Fruit fly (Drosophila melanogaster): ENCODE measurements around the gene CG5909.

Gene CG5909

dm6 chr3R:27128723-27129122, 32.2 kb upstream of the CG5909 start:
- TF ChIP-seq Mnt (GFP tag; optimal IDR thresholded peaks at IDR 0.05) (peak; percentile 44), kay (GFP tag; ENCODE audit: borderline replicate concordance) (no peak)

DNA sequence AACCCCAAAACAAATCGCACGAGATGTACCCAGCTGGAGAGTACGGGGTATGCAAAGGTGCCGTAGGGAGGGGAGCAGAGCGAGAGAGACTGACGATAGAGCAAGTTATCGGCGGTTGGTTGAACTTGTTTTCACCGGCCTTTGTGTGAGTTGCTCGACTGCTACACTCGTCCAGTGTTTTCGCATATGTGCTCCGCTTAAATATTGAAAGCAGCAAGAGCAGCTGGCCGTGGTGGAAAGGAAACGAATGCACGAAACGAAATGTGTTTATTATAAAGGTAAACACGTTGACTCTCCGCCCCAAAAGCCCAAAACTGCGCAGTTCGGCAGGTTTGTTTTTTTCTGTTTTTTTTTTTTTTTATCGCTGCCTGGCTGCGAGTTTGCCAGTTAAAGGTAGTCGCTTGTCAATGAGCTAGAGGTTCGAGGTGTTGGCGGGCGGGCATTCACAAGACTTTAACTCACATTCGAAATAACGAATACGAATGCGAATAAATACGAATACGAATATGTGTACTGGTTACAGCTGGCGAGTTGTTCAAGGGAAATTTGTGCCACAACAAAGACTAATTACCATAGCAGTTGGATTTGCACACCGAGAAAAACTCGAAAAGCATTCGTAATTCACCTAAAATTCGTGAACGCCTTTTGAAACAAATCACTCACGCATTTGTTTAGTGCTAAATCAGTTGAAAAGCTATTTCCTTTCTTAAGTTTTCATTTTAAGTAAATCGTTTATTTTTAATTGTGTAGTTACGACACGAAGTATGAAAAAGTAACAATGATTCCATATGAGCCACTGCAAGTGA, 31.2 kb upstream of the CG5909 start:
- TF ChIP-seq CG33017 (tag; optimal IDR thresholded peaks at IDR 0.05) = peak; percentile 8
- peak; percentile 70 for TF ChIP-seq tj (GFP tag; optimal IDR thresholded peaks at IDR 0.05)
- no peak for TF ChIP-seq kay (GFP tag; ENCODE audit: borderline replicate concordance)
- TF ChIP-seq Clk (GFP tag; optimal IDR thresholded peaks at IDR 0.05) = no peak
- no peak for TF ChIP-seq cnc (optimal IDR thresholded peaks at IDR 0.05)
- peak; percentile 36 for TF ChIP-seq CG14711 (tag; optimal IDR thresholded peaks at IDR 0.05)
- TF ChIP-seq Crg-1 (GFP tag; optimal IDR thresholded peaks at IDR 0.05) = peak; percentile 14
- peak; percentile 13 for TF ChIP-seq Hr96 (GFP tag; optimal IDR thresholded peaks at IDR 0.05)
- no peak for TF ChIP-seq pad (GFP tag; optimal IDR thresholded peaks at IDR 0.05)
- peak; percentile 65 for TF ChIP-seq Mnt (GFP tag; optimal IDR thresholded peaks at IDR 0.05)
- peak; percentile 7 for TF ChIP-seq CG7101 (tag; optimal IDR thresholded peaks at IDR 0.05)
- peak; percentile 22 for TF ChIP-seq CG12768 (GFP tag; optimal IDR thresholded peaks at IDR 0.05)
- peak; percentile 37 for TF ChIP-seq bab1 (GFP tag; optimal IDR thresholded peaks at IDR 0.05)
- no peak for TF ChIP-seq ovo (GFP tag; optimal IDR thresholded peaks at IDR 0.05)
- TF ChIP-seq CG1620 (GFP tag; optimal IDR thresholded peaks at IDR 0.05) = no peak
- TF ChIP-seq CG5204 (GFP tag; optimal IDR thresholded peaks at IDR 0.05) = no peak
- peak; percentile 19 for TF ChIP-seq CG7045 (GFP tag; optimal IDR thresholded peaks at IDR 0.05)
- peak; percentile 47 for TF ChIP-seq cic (GFP tag; optimal IDR thresholded peaks at IDR 0.05)
- TF ChIP-seq CG11617 (GFP tag; optimal IDR thresholded peaks at IDR 0.05) = peak; percentile 3
- TF ChIP-seq toe (GFP tag; optimal IDR thresholded peaks at IDR 0.05) = no peak

DNA sequence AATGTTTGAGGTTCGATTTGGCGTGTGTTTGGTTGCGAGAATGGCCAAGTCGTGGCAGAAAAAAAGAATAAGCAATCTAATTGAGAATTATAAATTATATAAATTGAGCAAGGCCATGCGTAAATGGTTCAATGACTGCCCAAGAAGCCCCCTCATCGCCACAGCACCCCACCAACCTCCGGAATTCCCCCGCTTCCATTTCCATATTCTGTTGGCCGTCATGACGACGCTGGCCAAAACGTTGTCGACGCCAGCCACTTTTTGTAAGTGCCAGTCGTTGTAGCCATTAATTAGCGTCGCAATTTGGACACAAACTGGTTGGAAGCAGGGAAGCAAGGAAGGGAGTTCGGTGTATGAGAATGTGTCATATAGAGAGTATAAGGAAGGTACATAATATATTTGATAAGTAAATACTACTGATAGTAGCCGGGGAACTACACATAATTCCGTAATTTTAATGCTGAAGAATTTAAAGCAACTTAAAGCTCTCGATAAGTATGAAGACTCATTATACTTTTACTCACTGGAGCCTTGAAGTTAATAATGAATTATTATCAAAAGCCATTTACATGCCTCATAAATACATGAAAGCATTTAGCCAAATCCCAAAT, 30.3 kb upstream of the CG5909 start:
- TF ChIP-seq kay (GFP tag; ENCODE audit: borderline replicate concordance) = peak; percentile 47
- no peak for TF ChIP-seq CG7101 (tag; optimal IDR thresholded peaks at IDR 0.05)
- TF ChIP-seq ovo (GFP tag; optimal IDR thresholded peaks at IDR 0.05) = no peak
- TF ChIP-seq bab1 (GFP tag; optimal IDR thresholded peaks at IDR 0.05) = no peak
- TF ChIP-seq CG11617 (GFP tag; optimal IDR thresholded peaks at IDR 0.05) = no peak
- no peak for TF ChIP-seq pad (GFP tag; optimal IDR thresholded peaks at IDR 0.05)
- peak; percentile 62 for TF ChIP-seq tj (GFP tag; optimal IDR thresholded peaks at IDR 0.05)
- TF ChIP-seq Crg-1 (GFP tag; optimal IDR thresholded peaks at IDR 0.05) = no peak
- TF ChIP-seq Hr96 (GFP tag; optimal IDR thresholded peaks at IDR 0.05) = no peak
- TF ChIP-seq CG7045 (GFP tag; optimal IDR thresholded peaks at IDR 0.05) = no peak
- TF ChIP-seq CG5204 (GFP tag; optimal IDR thresholded peaks at IDR 0.05) = no peak

- TF ChIP-seq CG14711 (tag; optimal IDR thresholded peaks at IDR 0.05) (peak; percentile 11), CG1620 (GFP tag; optimal IDR thresholded peaks at IDR 0.05) (peak; percentile 40), tj (GFP tag; optimal IDR thresholded peaks at IDR 0.05) (no peak), pad (GFP tag; optimal IDR thresholded peaks at IDR 0.05) (no peak), ovo (GFP tag; optimal IDR thresholded peaks at IDR 0.05) (peak; percentile 44), Hr96 (GFP tag; optimal IDR thresholded peaks at IDR 0.05) (no peak), CG7101 (tag; optimal IDR thresholded peaks at IDR 0.05) (peak; percentile 46), cnc (optimal IDR thresholded peaks at IDR 0.05) (no peak), CG5204 (GFP tag; optimal IDR thresholded peaks at IDR 0.05) (no peak), kay (GFP tag; ENCODE audit: borderline replicate concordance) (peak; percentile 56), CG12768 (GFP tag; optimal IDR thresholded peaks at IDR 0.05) (peak; percentile 39), toe (GFP tag; optimal IDR thresholded peaks at IDR 0.05) (no peak), cic (GFP tag; optimal IDR thresholded peaks at IDR 0.05) (peak; percentile 20), CG33017 (tag; optimal IDR thresholded peaks at IDR 0.05) (peak; percentile 6), CG7045 (GFP tag; optimal IDR thresholded peaks at IDR 0.05) (peak; percentile 29), bab1 (GFP tag; optimal IDR thresholded peaks at IDR 0.05) (no peak), Clk (GFP tag; optimal IDR thresholded peaks at IDR 0.05) (no peak), CG11617 (GFP tag; optimal IDR thresholded peaks at IDR 0.05) (peak; percentile 12), Crg-1 (GFP tag; optimal IDR thresholded peaks at IDR 0.05) (peak; percentile 63), Mnt (GFP tag; optimal IDR thresholded peaks at IDR 0.05) (no peak)
Observed at dm6 chr3R:27131408-27131807, 29.6 kb upstream of the CG5909 start.

- no peak for TF ChIP-seq ovo (GFP tag; optimal IDR thresholded peaks at IDR 0.05)
Observed at dm6 chr3R:27133992-27134391, 27.0 kb upstream of the CG5909 start.

dm6 chr3R:27134728-27135361, 26.1 kb upstream of the CG5909 start:
- TF ChIP-seq Hr96 (GFP tag; optimal IDR thresholded peaks at IDR 0.05) (no peak), toe (GFP tag; optimal IDR thresholded peaks at IDR 0.05) (no peak), bab1 (GFP tag; optimal IDR thresholded peaks at IDR 0.05) (no peak), CG12768 (GFP tag; optimal IDR thresholded peaks at IDR 0.05) (no peak), cnc (optimal IDR thresholded peaks at IDR 0.05) (no peak), Clk (GFP tag; optimal IDR thresholded peaks at IDR 0.05) (no peak), Mnt (GFP tag; optimal IDR thresholded peaks at IDR 0.05) (no peak), kay (GFP tag; ENCODE audit: borderline replicate concordance) (no peak), CG33017 (tag; optimal IDR thresholded peaks at IDR 0.05) (no peak), pad (GFP tag; optimal IDR thresholded peaks at IDR 0.05) (no peak), CG7101 (tag; optimal IDR thresholded peaks at IDR 0.05) (no peak), CG1620 (GFP tag; optimal IDR thresholded peaks at IDR 0.05) (no peak), cic (GFP tag; optimal IDR thresholded peaks at IDR 0.05) (no peak), CG7045 (GFP tag; optimal IDR thresholded peaks at IDR 0.05) (no peak), CG11617 (GFP tag; optimal IDR thresholded peaks at IDR 0.05) (no peak), Crg-1 (GFP tag; optimal IDR thresholded peaks at IDR 0.05) (no peak)

Measured in whole organism, adult.